Worm (Caenorhabditis elegans): ENCODE measurements around the gene Y59H11AR.10.

DNA sequence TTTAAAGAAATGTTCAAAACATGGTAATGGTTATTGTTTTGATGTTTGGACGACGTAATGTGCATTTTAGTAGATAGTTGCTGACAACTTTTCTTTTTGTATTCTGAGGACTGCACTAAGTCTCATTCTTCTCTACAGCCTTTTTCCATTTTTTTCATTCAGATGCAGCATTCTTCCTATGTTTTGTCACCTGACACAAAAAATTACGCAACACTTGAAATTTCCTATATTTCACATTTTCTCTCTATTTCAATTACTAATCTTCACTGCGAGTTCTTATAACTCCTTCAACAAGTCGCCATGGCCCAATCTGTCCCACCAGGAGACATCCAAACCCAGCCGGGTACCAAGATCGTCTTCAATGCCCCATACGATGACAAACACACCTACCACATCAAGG is 31.8 kb upstream of the Y59H11AR.10 start, which contains the start of gene Y59H11AM.1:
- no peak for TF ChIP-seq dao-5 (tag; optimal IDR thresholded peaks at IDR 0.05)
- no peak for TF ChIP-seq W03F9.2 (tag; optimal IDR thresholded peaks at IDR 0.05)

Data from whole organism, L4/young adult.